Worm (Caenorhabditis elegans) whole organism, L4 larva: ENCODE measurements around the gene gcy-20.

ENCODE experiments used
- F10B5.3 ChIP-seq: sonication (generic microtip); optimal IDR thresholded peaks from 2 replicates; lab custom pipeline; 2016; ENCODE audit warnings: mild to moderate bottlenecking, missing genetic modification characterization, missing compliant biosample characterization
- F44E2.7 ChIP-seq: fragments of 200-800 bp; sonication (Bioruptor generic); IDR thresholded peaks from 2 replicates; pipeline ENCODE4 v2.1.2; 2022; ENCODE audit warnings: missing genetic modification characterization, missing compliant biosample characterization
- T20F7.1 ChIP-seq: fragments of 200-800 bp; sonication (Bioruptor generic); optimal IDR thresholded peaks from 2 replicates; lab custom pipeline; 2018; ENCODE audit warnings: mild to moderate bottlenecking, missing genetic modification characterization, missing compliant biosample characterization
- Y5F2A.4 ChIP-seq: fragments of 200-800 bp; sonication (Bioruptor generic); optimal IDR thresholded peaks from 2 replicates; lab custom pipeline; 2018; ENCODE audit warnings: mild to moderate bottlenecking, missing genetic modification characterization, missing compliant biosample characterization
- arid-1 ChIP-seq: fragments of 200-800 bp; sonication (Bioruptor generic); conservative IDR thresholded peaks from 2 replicates; pipeline ENCODE4 v1.3.6; 2022; ENCODE audit warnings: missing genetic modification reagents, missing genetic modification characterization, missing compliant biosample characterization
- ceh-62 ChIP-seq: sonication (generic microtip); optimal IDR thresholded peaks from 2 replicates; lab custom pipeline; 2017; ENCODE audit warnings: missing biosample characterization, missing genetic modification characterization
- daf-16 ChIP-seq, 3 experiments: sonication (generic microtip); optimal IDR thresholded peaks; 2 replicates each; lab custom pipeline; 2016 to 2017; ENCODE audit warnings: missing genetic modification characterization in 3 of 3, missing genetic modification reagents in 3 of 3, mild to moderate bottlenecking in 2 of 3, missing compliant biosample characterization in 2 of 3, missing biosample characterization in 1 of 3, moderate library complexity in 1 of 3
- dmd-6 ChIP-seq: fragments of 200-800 bp; sonication (Bioruptor generic); IDR thresholded peaks from 2 replicates; pipeline ENCODE4 v1.3.6; 2022; ENCODE audit warnings: missing genetic modification reagents, missing genetic modification characterization, missing compliant biosample characterization
- dmd-9 ChIP-seq: fragments of 200-800 bp; sonication (Bioruptor generic); IDR thresholded peaks from 2 replicates; pipeline ENCODE4 v1.3.6; 2022; ENCODE audit warnings: missing genetic modification reagents, missing genetic modification characterization, missing compliant biosample characterization
- duxl-1 ChIP-seq: sonication (generic microtip); optimal IDR thresholded peaks from 2 replicates; lab custom pipeline; 2016; ENCODE audit warnings: mild to moderate bottlenecking, missing genetic modification characterization, moderate library complexity, missing compliant biosample characterization; ENCODE audit not compliant: poor library complexity
- fkh-10 ChIP-seq: fragments of 150-350 bp; optimal IDR thresholded peaks from 2 replicates; lab custom pipeline; 2014; ENCODE audit warnings: missing biosample characterization, missing genetic modification reagents, missing genetic modification characterization
- hlh-11 ChIP-seq: fragments of 200-800 bp; sonication (Bioruptor generic); optimal IDR thresholded peaks from 2 replicates; lab custom pipeline; 2018; ENCODE audit warnings: mild to moderate bottlenecking, missing genetic modification characterization, missing compliant biosample characterization
- lin-15B ChIP-seq: fragments of 150-350 bp; sonication (generic microtip); optimal IDR thresholded peaks from 3 replicates; lab custom pipeline; 2014; ENCODE audit warnings: missing biosample characterization, missing genetic modification characterization
- lsy-2 ChIP-seq, 2 experiments: fragments of 150-350 bp in 1 of 2; sonication (generic microtip) in 1 of 2; optimal IDR thresholded peaks; 2 replicates each; lab custom pipeline; 2014 to 2017; ENCODE audit warnings: missing biosample characterization in 2 of 2, missing genetic modification characterization in 2 of 2
- madf-9 ChIP-seq: fragments of 200-800 bp; sonication (Bioruptor generic); conservative IDR thresholded peaks from 2 replicates; pipeline ENCODE4 v1.3.6; 2022; ENCODE audit warnings: missing genetic modification reagents, missing genetic modification characterization, missing compliant biosample characterization
- mdt-29 ChIP-seq: fragments of 200-800 bp; sonication (Bioruptor generic); IDR thresholded peaks from 2 replicates; pipeline ENCODE4 v1.3.6; 2022; ENCODE audit warnings: missing genetic modification reagents, missing genetic modification characterization, missing compliant biosample characterization
- mep-1 ChIP-seq: fragments of 150-350 bp; sonication (generic microtip); optimal IDR thresholded peaks from 3 replicates; lab custom pipeline; 2014; ENCODE audit warnings: missing biosample characterization, missing genetic modification characterization
- mxl-2 ChIP-seq: fragments of 200-800 bp; sonication (Bioruptor generic); conservative IDR thresholded peaks from 2 replicates; pipeline ENCODE4 v1.3.6; 2022; ENCODE audit warnings: missing genetic modification reagents, missing genetic modification characterization, missing compliant biosample characterization
- mxl-3 ChIP-seq: fragments of 200-800 bp; sonication (Bioruptor generic); optimal IDR thresholded peaks from 2 replicates; lab custom pipeline; 2018; ENCODE audit warnings: mild to moderate bottlenecking, missing genetic modification characterization, missing compliant biosample characterization
- nhr-111 ChIP-seq: fragments of 200-800 bp; sonication (Bioruptor generic); optimal IDR thresholded peaks from 2 replicates; lab custom pipeline; 2018; ENCODE audit warnings: mild to moderate bottlenecking, missing genetic modification characterization, missing compliant biosample characterization
- nhr-237 ChIP-seq: sonication (generic microtip); optimal IDR thresholded peaks from 2 replicates; lab custom pipeline; 2017; ENCODE audit warnings: missing biosample characterization, missing genetic modification characterization
- nhr-6 ChIP-seq: fragments of 150-350 bp; optimal IDR thresholded peaks from 2 replicates; lab custom pipeline; 2014; ENCODE audit warnings: missing biosample characterization, missing genetic modification characterization
- nhr-76 ChIP-seq: fragments of 150-350 bp; optimal IDR thresholded peaks from 2 replicates; lab custom pipeline; 2014; ENCODE audit warnings: missing biosample characterization, missing genetic modification characterization
- pqm-1 ChIP-seq: sonication (generic microtip); optimal IDR thresholded peaks from 2 replicates; lab custom pipeline; 2017; ENCODE audit warnings: missing biosample characterization, missing genetic modification characterization
- sdz-12 ChIP-seq: fragments of 200-800 bp; sonication (Bioruptor generic); optimal IDR thresholded peaks from 2 replicates; lab custom pipeline; 2018; ENCODE audit warnings: mild to moderate bottlenecking, missing genetic modification characterization, missing compliant biosample characterization
- set-16 ChIP-seq: fragments of 200-800 bp; sonication (Bioruptor generic); IDR thresholded peaks from 2 replicates; pipeline ENCODE4 v1.3.6; 2022; ENCODE audit warnings: missing genetic modification reagents, missing genetic modification characterization, missing compliant biosample characterization
- tra-1 ChIP-seq: fragments of 200-800 bp; sonication (Bioruptor generic); IDR thresholded peaks from 2 replicates; pipeline ENCODE4 v1.3.6; 2022; ENCODE audit warnings: missing genetic modification reagents, missing genetic modification characterization, missing compliant biosample characterization
- unc-130 ChIP-seq: sonication (generic microtip); optimal IDR thresholded peaks from 2 replicates; lab custom pipeline; 2016; ENCODE audit warnings: missing genetic modification reagents, missing genetic modification characterization, missing compliant biosample characterization
- unc-62 ChIP-seq, 3 experiments: fragments of 150-350 bp in 1 of 3; sonication (generic microtip); optimal IDR thresholded peaks in 2 of 3; peaks in 1 of 3; 1 replicate in 1 of 3; 2 replicates in 2 of 3; lab custom pipeline; 2014 to 2017; ENCODE audit warnings: missing biosample characterization in 3 of 3, missing genetic modification characterization in 3 of 3, missing genetic modification reagents in 3 of 3, missing genotype in 1 of 3
- vab-7 ChIP-seq: fragments of 200-800 bp; sonication (Bioruptor generic); IDR thresholded peaks from 2 replicates; pipeline ENCODE4 v1.3.6; 2022; ENCODE audit warnings: missing genetic modification reagents, missing genetic modification characterization, missing compliant biosample characterization
- zag-1 ChIP-seq: fragments of 150-350 bp; optimal IDR thresholded peaks from 2 replicates; lab custom pipeline; 2014; ENCODE audit warnings: missing biosample characterization, missing genetic modification characterization
- zfp-2 ChIP-seq: sonication (generic microtip); optimal IDR thresholded peaks from 2 replicates; lab custom pipeline; 2016; ENCODE audit warnings: mild to moderate bottlenecking, missing genetic modification characterization, missing compliant biosample characterization
- zip-11 ChIP-seq: fragments of 200-800 bp; sonication (Bioruptor generic); IDR thresholded peaks from 2 replicates; pipeline ENCODE4 v1.3.6; 2022; ENCODE audit warnings: missing genetic modification characterization, missing compliant biosample characterization
- ztf-7 ChIP-seq: fragments of 150-350 bp; optimal IDR thresholded peaks from 2 replicates; lab custom pipeline; 2014; ENCODE audit warnings: missing biosample characterization, missing genetic modification characterization

Gene gcy-20

DNA sequence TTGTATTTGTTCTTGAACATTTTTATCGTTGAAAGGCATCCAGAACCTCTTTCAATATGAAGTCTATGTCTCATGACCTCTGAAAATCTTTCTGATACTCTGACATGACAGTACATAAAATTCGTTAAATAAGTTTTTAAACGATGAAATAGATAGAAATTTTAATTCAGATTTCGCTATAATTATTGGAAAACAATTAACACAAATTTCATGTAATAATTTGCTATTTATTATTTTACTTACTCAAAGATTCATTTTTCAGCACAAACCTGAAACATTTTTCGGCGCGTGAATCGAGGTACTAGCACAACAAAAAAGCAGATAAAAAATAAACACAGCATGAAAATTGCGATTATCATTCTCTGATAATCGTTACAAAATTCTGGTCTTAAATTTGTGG, 12.9 kb upstream of the gcy-20 start, which contains the start of gene T13F3.4:
T13F3.4 (minus strand) TSS at position 101 of the 400 bp plus-strand sequence.
- TF ChIP-seq duxl-1 (tag; lab: Kevin White, UChicago) (no peak), F44E2.7 (GFP tag; lab: Robert Waterston, UW) (no peak), mxl-3 (GFP tag; lab: Kevin White, UChicago) (no peak), vab-7 (no peak), unc-130 (GFP tag; lab: Kevin White, UChicago) (no peak), ceh-62 (tag; lab: Kevin White, UChicago) (no peak)
- TF ChIP-seq, all 104 proteins: peak for 0

DNA sequence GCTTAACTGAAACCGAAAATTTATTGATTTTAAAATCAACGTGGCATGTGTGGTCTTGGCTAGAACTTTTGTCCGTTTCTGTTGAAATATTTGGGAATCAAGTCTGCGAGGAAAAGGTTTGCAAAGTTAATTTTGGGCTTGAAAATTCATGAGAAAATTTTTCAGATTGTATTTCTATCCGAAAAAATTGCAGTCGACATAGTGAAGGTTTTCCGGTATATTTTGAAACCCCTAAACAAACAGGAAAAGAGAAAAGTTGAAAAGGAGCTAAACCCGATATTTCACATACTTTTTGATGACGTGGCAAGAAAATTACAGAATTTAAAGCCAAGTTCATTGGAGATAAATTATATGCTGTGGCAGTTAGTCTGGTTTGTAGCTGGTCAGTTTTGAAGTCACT, 6.1 kb upstream of the gcy-20 start, which contains the start of gene nhr-127:
nhr-127 (plus strand) TSS at position 301 of the 400 bp plus-strand sequence.
- no peak for TF ChIP-seq nhr-76 (tag; lab: Kevin White, UChicago)
- TF ChIP-seq arid-1 (GFP tag; lab: Robert Waterston, UW), result no peak
- no peak for TF ChIP-seq tra-1 (GFP tag; lab: Robert Waterston, UW)
- no peak for TF ChIP-seq mep-1
- TF ChIP-seq fkh-10 (GFP tag; lab: Kevin White, UChicago), result no peak
- TF ChIP-seq set-16 (GFP tag; lab: Robert Waterston, UW), result no peak
- no peak for TF ChIP-seq daf-16 (GFP tag; optimal IDR thresholded peaks at IDR 0.05; lab: Kevin White, UChicago)
- TF ChIP-seq daf-16 (tag; optimal IDR thresholded peaks at IDR 0.05; lab: Kevin White, UChicago), result no peak
- no peak for TF ChIP-seq ztf-7 (tag; lab: Kevin White, UChicago)

DNA sequence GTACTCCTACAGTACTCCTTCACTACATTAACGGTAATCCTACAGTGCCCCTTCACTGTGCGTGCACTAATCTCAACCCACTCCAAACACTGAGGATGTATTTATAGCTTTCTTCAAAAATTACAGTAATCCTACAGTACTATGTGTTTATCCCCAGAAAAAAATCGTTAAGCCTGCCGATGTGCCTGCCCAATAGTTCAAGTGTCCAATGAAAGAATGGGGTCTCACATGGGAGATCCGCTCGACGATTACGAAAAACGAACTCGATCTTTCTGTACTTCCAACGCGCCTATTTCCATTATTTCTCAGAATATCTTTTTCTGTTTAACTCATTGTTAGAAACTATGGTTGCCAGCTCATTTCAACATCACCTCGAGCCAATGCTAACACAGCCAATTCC, 4.6 kb upstream of the gcy-20 start, which contains the start of gene nhr-218:
nhr-218 (plus strand) TSS at position 301 of the 400 bp plus-strand sequence.
- peak in 1 of 2 experiments; percentile 33 for TF ChIP-seq unc-62 (GFP tag; optimal IDR thresholded peaks at IDR 0.05 in 1 of 2; lab: Kevin White, UChicago)
- no peak for TF ChIP-seq unc-62 (tag; optimal IDR thresholded peaks at IDR 0.05; lab: Kevin White, UChicago)
- TF ChIP-seq lsy-2 (tag; optimal IDR thresholded peaks at IDR 0.05; lab: Kevin White, UChicago), result no peak

DNA sequence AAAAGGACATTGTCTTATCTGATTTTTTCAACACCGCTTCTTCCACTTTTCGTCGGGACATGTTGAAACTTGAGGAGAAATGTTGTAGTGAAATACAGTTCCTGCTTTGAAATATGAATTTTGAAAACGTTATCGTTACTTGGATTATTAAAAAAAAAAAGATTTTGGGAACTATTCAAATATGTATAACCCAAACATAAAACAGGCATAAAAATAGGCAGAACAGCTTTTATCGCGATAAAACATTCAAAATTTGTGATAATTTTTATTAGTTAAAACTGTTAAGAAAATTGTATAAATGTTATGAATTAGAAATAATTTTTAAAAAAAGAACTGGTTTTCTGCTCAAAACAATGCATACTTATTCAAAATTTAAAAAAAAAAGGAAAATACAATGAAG, 2.8 kb upstream of the gcy-20 start, which contains the start of gene bgnt-1.3:
bgnt-1.3 (minus strand) TSS at position 101 of the 400 bp plus-strand sequence.
- no peak for TF ChIP-seq nhr-6
- no peak for TF ChIP-seq nhr-111
- no peak for TF ChIP-seq fkh-10 (GFP tag; lab: Kevin White, UChicago)
- no peak for TF ChIP-seq tra-1 (GFP tag; lab: Robert Waterston, UW)
- TF ChIP-seq nhr-76 (tag; lab: Kevin White, UChicago), result no peak
- TF ChIP-seq pqm-1 (tag; lab: Kevin White, UChicago), result no peak
- TF ChIP-seq madf-9, result no peak
- TF ChIP-seq zag-1, result no peak
- no peak for TF ChIP-seq Y5F2A.4
- no peak for TF ChIP-seq nhr-237 (tag; lab: Kevin White, UChicago)
- TF ChIP-seq mxl-3 (GFP tag; lab: Kevin White, UChicago), result no peak
- no peak for TF ChIP-seq lin-15B (tag; lab: Kevin White, UChicago)
- no peak for TF ChIP-seq dmd-6

DNA sequence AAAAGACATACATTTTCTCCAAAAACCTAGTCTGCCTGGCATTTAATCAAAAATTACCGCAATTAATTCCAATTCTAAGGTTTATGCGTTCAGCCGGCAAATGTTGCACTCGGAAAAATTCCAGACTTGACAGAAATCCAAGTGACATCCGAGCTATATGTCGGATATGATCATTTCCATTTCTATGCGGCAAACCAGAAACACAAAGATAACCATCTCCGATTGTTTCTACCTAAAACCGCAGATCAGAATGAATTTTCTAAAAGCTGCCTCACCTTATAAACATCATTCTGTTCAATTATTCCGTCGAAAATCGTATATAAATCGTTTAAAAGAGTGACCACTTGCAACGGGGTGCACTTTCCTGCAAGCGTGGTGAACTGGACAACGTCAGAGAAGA, 4.5 kb downstream of the gcy-20 start:
- TF ChIP-seq T20F7.1 (GFP tag; lab: Kevin White, UChicago) (no peak), mxl-2 (GFP tag; lab: Robert Waterston, UW) (no peak), hlh-11 (tag; lab: Kevin White, UChicago) (no peak), sdz-12 (GFP tag; lab: Kevin White, UChicago) (no peak), F10B5.3 (tag; lab: Kevin White, UChicago) (no peak), zfp-2 (tag; lab: Kevin White, UChicago) (no peak), zip-11 (no peak), mdt-29 (GFP tag; lab: Robert Waterston, UW) (no peak), dmd-9 (no peak)
